Worm (Caenorhabditis elegans): Measurements from ENCODE around the gene npr-1.
A peak's percentile ranks its signal among the peaks of the same experiment; 100 is the strongest.

DNA sequence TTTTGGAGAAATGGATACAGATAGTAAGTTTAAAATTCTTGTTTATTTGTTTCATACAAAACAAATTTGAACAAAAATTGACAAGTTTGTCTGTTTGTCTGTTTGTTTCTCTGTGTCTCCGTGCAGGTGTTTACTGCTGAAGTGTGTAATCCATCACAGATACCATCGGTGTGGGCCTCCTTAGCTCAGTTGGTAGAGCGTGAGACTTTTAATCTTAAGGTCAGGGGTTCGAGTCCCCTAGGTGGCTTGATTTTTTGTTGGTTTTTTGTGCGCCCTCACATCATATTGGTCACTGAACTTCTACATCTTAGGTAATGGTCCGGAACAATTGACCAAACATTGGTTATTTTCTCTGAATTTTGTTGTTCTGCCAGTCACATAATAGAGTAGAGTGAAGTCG, 19.2 kb upstream of the npr-1 start:
- TF ChIP-seq elt-3 (tag; optimal IDR thresholded peaks at IDR 0.05) (peak in 1 of 3 experiments; percentile 28), aly-2 (tag; optimal IDR thresholded peaks at IDR 0.05) (no peak), pqm-1 (tag; optimal IDR thresholded peaks at IDR 0.05) (no peak), unc-39 (tag; optimal IDR thresholded peaks at IDR 0.05) (no peak), fkh-10 (GFP tag; optimal IDR thresholded peaks at IDR 0.05) (no peak)

Data from whole organism, L3 larva.